Fruit fly (Drosophila melanogaster) whole organism, wandering third instar larva: ENCODE measurements around the gene Gtpx.

Experiments
- CG32264 ChIP-seq: fragments of 200-800 bp; sonication (Bioruptor generic); optimal IDR thresholded peaks from 2 replicates; lab custom pipeline; 2016; ENCODE audit warnings: missing biosample characterization, missing genetic modification characterization
- Dfd ChIP-seq: fragments of >200 bp; optimal IDR thresholded peaks from 2 replicates; lab custom pipeline; 2017; ENCODE audit warnings: missing biosample characterization, missing genetic modification characterization
- HLH106 ChIP-seq: fragments of 200-800 bp; optimal IDR thresholded peaks from 3 replicates; lab custom pipeline; 2019; ENCODE audit warnings: missing biosample characterization, mild to moderate bottlenecking, missing genetic modification characterization, moderate library complexity
- Hr78 ChIP-seq: fragments of >200 bp; optimal IDR thresholded peaks from 2 replicates; lab custom pipeline; 2017; ENCODE audit warnings: missing biosample characterization, missing genetic modification characterization
- Hr83 ChIP-seq: fragments of 200-300 bp; sonication (Bioruptor generic); optimal IDR thresholded peaks from 2 replicates; lab custom pipeline; 2016; ENCODE audit warnings: missing biosample characterization, mild to moderate bottlenecking, missing genetic modification characterization, moderate library complexity; ENCODE audit not compliant: poor library complexity, severe bottlenecking
- Vsx2 ChIP-seq: fragments of 200-300, 225-300 bp; sonication (Bioruptor generic); optimal IDR thresholded peaks from 2 replicates; lab custom pipeline; 2018; ENCODE audit warnings: missing biosample characterization, missing genetic modification characterization; ENCODE audit not compliant: partially characterized antibody
- br ChIP-seq: fragments of 200-800 bp; sonication (Bioruptor generic); optimal IDR thresholded peaks from 2 replicates; lab custom pipeline; 2016; ENCODE audit warnings: missing biosample characterization, missing genetic modification characterization
- foxo ChIP-seq, 2 experiments: fragments of 200-800 bp; sonication (Bioruptor generic); optimal IDR thresholded peaks; 2 replicates in 1 of 2; 3 replicates in 1 of 2; lab custom pipeline; 2016 to 2017; ENCODE audit warnings: missing biosample characterization in 2 of 2, missing genetic modification characterization in 2 of 2
- rgr ChIP-seq: fragments of 200-800 bp; sonication (Bioruptor generic); optimal IDR thresholded peaks from 3 replicates; lab custom pipeline; 2016; ENCODE audit warnings: missing biosample characterization, mild to moderate bottlenecking, missing genetic modification characterization
- sage ChIP-seq: fragments of 200-800 bp; sonication (Bioruptor generic); optimal IDR thresholded peaks from 2 replicates; lab custom pipeline; 2016; ENCODE audit warnings: missing biosample characterization, mild to moderate bottlenecking, missing genetic modification characterization

DNA sequence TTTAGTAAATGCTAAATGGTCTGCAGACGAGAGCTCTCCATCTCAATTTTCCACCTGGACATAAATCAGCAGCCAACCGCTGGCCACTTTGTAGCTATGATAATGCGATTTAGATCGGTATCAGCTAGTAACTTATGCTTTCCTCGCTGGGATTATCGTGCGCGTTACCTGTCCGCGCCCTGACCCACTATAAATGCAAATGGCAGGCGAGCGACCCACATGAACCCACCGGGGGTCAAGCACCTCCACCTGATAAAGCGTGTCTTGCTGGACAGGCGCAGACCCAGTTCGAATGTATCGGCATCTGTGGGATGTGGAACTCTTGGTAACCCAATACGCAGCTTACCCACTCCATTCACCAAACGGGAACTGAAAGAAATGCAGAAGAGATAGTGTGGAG lies 27.2 kb downstream of the Gtpx start:
- TF ChIP-seq CG32264 (GFP tag; lab: Kevin White, UChicago) (no peak), Dfd (no peak), HLH106 (tag; lab: Kevin White, UChicago) (no peak), Hr83 (GFP tag; lab: Kevin White, UChicago) (no peak), sage (GFP tag; lab: Kevin White, UChicago) (no peak), Hr78 (GFP tag; lab: Kevin White, UChicago) (no peak), rgr (no peak), foxo (GFP tag; optimal IDR thresholded peaks at IDR 0.05; lab: Kevin White, UChicago) (no peak), Vsx2 (GFP tag; lab: Kevin White, UChicago) (no peak), br (GFP tag; lab: Kevin White, UChicago) (no peak)
